Fruit fly (Drosophila melanogaster): Measurements from ENCODE around the gene Rim.
A peak's percentile ranks its signal among the peaks of the same experiment; 100 is the strongest.

The Rim gene

DNA sequence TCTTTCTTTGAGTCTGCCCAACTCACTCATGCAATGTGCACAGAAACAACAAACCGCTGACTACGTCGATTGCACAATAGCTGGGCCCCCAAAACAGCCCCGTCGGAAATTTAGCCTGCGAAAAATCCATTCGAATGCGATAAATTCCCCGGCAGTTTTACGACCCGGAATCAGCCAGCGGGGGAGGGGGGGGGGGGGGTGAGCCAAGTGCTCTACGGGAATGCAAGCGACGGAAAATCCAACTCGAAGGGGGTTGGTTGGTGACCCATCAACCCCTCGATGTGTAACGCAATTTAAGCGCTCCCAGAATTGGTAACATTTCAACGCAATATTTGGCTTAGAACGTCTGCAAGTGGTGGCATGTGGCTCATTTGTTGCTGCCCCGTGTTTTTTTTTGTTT is 69.4 kb downstream of the Rim start:
- TF ChIP-seq C15 (GFP tag; IDR thresholded peaks at IDR 0.05): no peak
- peak; percentile 73 for TF ChIP-seq bbx (GFP tag; IDR thresholded peaks at IDR 0.05; ENCODE audit: partially characterized antibody)
- TF ChIP-seq CG10462 (GFP tag; optimal IDR thresholded peaks at IDR 0.05): no peak
- TF ChIP-seq CG30431 (GFP tag; optimal IDR thresholded peaks at IDR 0.05): no peak
- TF ChIP-seq z (GFP tag; IDR thresholded peaks at IDR 0.05): peak; percentile 26; the same call in 1 of the 3 replicates
- no peak for TF ChIP-seq CG2875 (GFP tag; optimal IDR thresholded peaks at IDR 0.05)
- TF ChIP-seq Six4 (GFP tag; optimal IDR thresholded peaks at IDR 0.05): no peak
- TF ChIP-seq phol (tag; optimal IDR thresholded peaks at IDR 0.05): no peak
- no peak for TF ChIP-seq Doc2 (GFP tag; IDR thresholded peaks at IDR 0.05)
- no peak for TF ChIP-seq prd (optimal IDR thresholded peaks at IDR 0.05)
- no peak for TF ChIP-seq prd (GFP tag; IDR thresholded peaks at IDR 0.05)
- TF ChIP-seq Opbp (GFP tag; IDR thresholded peaks at IDR 0.05; ENCODE audit: partially characterized antibody): peak; percentile 52; the same call in 2 of the 3 replicates
- TF ChIP-seq CG14965 (GFP tag; optimal IDR thresholded peaks at IDR 0.05; ENCODE audit: borderline replicate concordance): no peak
- TF ChIP-seq CG10565 (GFP tag; optimal IDR thresholded peaks at IDR 0.05): no peak
- TF ChIP-seq CkIIα-i1 (GFP tag; IDR thresholded peaks at IDR 0.05): no peak
- no peak for TF ChIP-seq kah (GFP tag; optimal IDR thresholded peaks at IDR 0.05)
- no peak for TF ChIP-seq wek (GFP tag; optimal IDR thresholded peaks at IDR 0.05)
- TF ChIP-seq CG10979 (tag; optimal IDR thresholded peaks at IDR 0.05): no peak
- TF ChIP-seq CG6765 (GFP tag; optimal IDR thresholded peaks at IDR 0.05): no peak
- TF ChIP-seq mld (GFP tag; IDR thresholded peaks at IDR 0.05; ENCODE audit: partially characterized antibody): no peak
- no peak for TF ChIP-seq ken (GFP tag; IDR thresholded peaks at IDR 0.05)
- no peak for TF ChIP-seq Bdp1 (GFP tag; optimal IDR thresholded peaks at IDR 0.05)
- no peak for TF ChIP-seq CG18476 (GFP tag; optimal IDR thresholded peaks at IDR 0.05)
- TF ChIP-seq CG31441 (GFP tag; IDR thresholded peaks at IDR 0.05): no peak
- TF ChIP-seq NC2β (GFP tag; optimal IDR thresholded peaks at IDR 0.05): no peak
- TF ChIP-seq NfI (GFP tag; optimal IDR thresholded peaks at IDR 0.05): no peak
- peak; percentile 46; the same call in 1 of the 2 replicates for TF ChIP-seq Bgb (GFP tag; IDR thresholded peaks at IDR 0.05; ENCODE audit: partially characterized antibody)
- no peak for TF ChIP-seq lola (GFP tag; optimal IDR thresholded peaks at IDR 0.05)
- no peak for TF ChIP-seq CG3726 (GFP tag; IDR thresholded peaks at IDR 0.05)
- TF ChIP-seq Bteb2 (GFP tag; optimal IDR thresholded peaks at IDR 0.05): no peak
- TF ChIP-seq pros (GFP tag; optimal IDR thresholded peaks at IDR 0.05): no peak
- TF ChIP-seq CG11398 (GFP tag; optimal IDR thresholded peaks at IDR 0.05): no peak
- peak; percentile 100 for TF ChIP-seq nerfin-1 (tag; optimal IDR thresholded peaks at IDR 0.05)
- TF ChIP-seq sd (tag; optimal IDR thresholded peaks at IDR 0.05): peak; percentile 82
- no peak for TF ChIP-seq CG31388 (GFP tag; optimal IDR thresholded peaks at IDR 0.05)
- no peak for TF ChIP-seq NC2α (GFP tag; optimal IDR thresholded peaks at IDR 0.05)
- TF ChIP-seq crol (GFP tag; IDR thresholded peaks at IDR 0.05): peak; percentile 64
- TF ChIP-seq E2f1 (GFP tag; IDR thresholded peaks at IDR 0.05): no peak
- TF ChIP-seq Hr39 (optimal IDR thresholded peaks at IDR 0.05): peak; percentile 82
- TF ChIP-seq CTCF (GFP tag; optimal IDR thresholded peaks at IDR 0.05): no peak
- TF ChIP-seq seq (GFP tag; IDR thresholded peaks at IDR 0.05): peak; percentile 42; the same call in 1 of the 2 replicates
- no peak for TF ChIP-seq sna (GFP tag; IDR thresholded peaks at IDR 0.05; ENCODE audit: partially characterized antibody)
- TF ChIP-seq CG7963 (GFP tag; IDR thresholded peaks at IDR 0.05; ENCODE audit: partially characterized antibody): peak; percentile 50; the same call in 2 of the 3 replicates
- peak; percentile 70 for TF ChIP-seq abd-A (tag; optimal IDR thresholded peaks at IDR 0.05)
- TF ChIP-seq trh (GFP tag; optimal IDR thresholded peaks at IDR 0.05): no peak
- no peak for TF ChIP-seq ems (GFP tag; optimal IDR thresholded peaks at IDR 0.05)
- TF ChIP-seq CG4404 (GFP tag; IDR thresholded peaks at IDR 0.05): no peak
- TF ChIP-seq CG14441 (GFP tag; IDR thresholded peaks at IDR 0.05): no peak
- TF ChIP-seq dimm (GFP tag; IDR thresholded peaks at IDR 0.05): no peak
- TF ChIP-seq CG17385 (GFP tag; optimal IDR thresholded peaks at IDR 0.05): no peak
- TF ChIP-seq gcm2 (GFP tag; optimal IDR thresholded peaks at IDR 0.05): no peak
- TF ChIP-seq usp (GFP tag; optimal IDR thresholded peaks at IDR 0.05): no peak
- no peak for TF ChIP-seq CG32772 (GFP tag; IDR thresholded peaks at IDR 0.05)
